In genomic region chr3R:10501184-10501583, dm6 we compare ENCODE assay signal across 2 fruit fly cellular contexts.
A peak's percentile ranks its signal among the peaks of the same experiment; 100 is the strongest.
TF ChIP-seq lines count a peak whose summit lies in the region.

No protein-coding gene starts in this region.

- peak; percentile 58 for TF ChIP-seq CTCF in S2 (optimal IDR thresholded peaks at IDR 0.05; lab: Kevin White, UChicago)
- TF ChIP-seq CTCF in whole organism, embryonic (GFP tag; optimal IDR thresholded peaks at IDR 0.05; lab: Kevin White, UChicago) = peak; percentile 49

TF ChIP-seq in whole organism, embryonic, 481 proteins besides CTCF, POLR2A, EP300 and RAD21:
- no peak for TF ChIP-seq stc (GFP tag; IDR thresholded peaks at IDR 0.05; lab: Robert Waterston, UW)
- TF ChIP-seq TFAM (GFP tag; optimal IDR thresholded peaks at IDR 0.05; lab: Kevin White, UChicago) = no peak
- no peak for TF ChIP-seq fd3F (GFP tag; optimal IDR thresholded peaks at IDR 0.05; lab: Kevin White, UChicago)
- TF ChIP-seq CG10979 (tag; optimal IDR thresholded peaks at IDR 0.05; lab: Kevin White, UChicago) = peak; percentile 3
- TF ChIP-seq gfzf (GFP tag; optimal IDR thresholded peaks at IDR 0.05; lab: Kevin White, UChicago) = no peak
